Fruit fly (Drosophila melanogaster): ENCODE results near the gene CG13698.

DNA sequence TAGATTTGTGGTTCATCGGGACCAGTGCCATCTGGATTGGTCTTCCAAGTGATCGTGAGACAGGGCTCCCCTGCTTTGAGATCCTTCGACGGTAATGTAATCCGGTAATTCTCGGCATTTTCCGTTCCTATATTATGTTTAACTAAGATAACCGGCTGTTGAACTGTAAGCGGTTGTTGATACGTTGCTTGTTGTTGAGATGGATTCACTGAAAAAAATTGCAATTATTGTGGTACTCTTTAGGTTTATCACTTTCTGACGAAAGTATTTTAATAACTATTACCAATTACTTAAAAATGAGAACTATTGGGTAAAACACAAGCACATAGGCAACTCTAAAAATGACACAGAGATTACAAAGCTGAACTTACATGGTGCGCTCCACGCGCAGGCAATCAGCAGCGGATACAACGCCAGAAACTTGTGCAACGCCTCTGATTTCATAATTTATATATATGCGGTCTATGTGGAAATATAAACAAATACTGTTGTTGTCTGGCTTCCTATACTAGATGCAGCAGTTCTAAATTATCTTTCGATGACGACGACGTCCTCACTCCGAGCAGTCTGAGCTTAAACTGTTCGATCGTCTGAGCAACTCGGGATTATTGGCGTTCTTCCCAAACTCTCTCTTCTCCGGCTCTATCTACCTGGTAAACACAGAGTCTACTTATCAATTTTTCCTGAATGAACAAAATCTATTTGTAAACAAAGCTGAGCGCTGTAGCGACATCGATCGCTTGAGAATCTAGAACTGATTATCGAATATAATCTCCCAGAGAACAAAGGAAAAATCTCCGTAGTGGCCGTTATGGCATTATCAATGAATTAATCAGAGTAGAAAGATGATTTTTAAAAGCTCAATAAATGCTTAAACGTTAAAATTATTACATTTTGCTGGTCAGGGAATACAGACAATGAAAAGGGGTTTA, 18.9 kb downstream of the CG13698 start, which contains the start of gene CG34253:
- TF ChIP-seq CG8478 (optimal IDR thresholded peaks at IDR 0.05) (no peak), usp (GFP tag; optimal IDR thresholded peaks at IDR 0.05) (no peak), psq (optimal IDR thresholded peaks at IDR 0.05) (no peak), pan (optimal IDR thresholded peaks at IDR 0.05) (no peak), Dll (optimal IDR thresholded peaks at IDR 0.05) (no peak), EcR (GFP tag; optimal IDR thresholded peaks at IDR 0.05) (no peak)

Measured in whole organism.